Fruit fly (Drosophila melanogaster) whole organism, prepupa: ENCODE data around the gene crc.

ENCODE experiments used
- CG34406 ChIP-seq: fragments of 200-800 bp; sonication (Bioruptor generic); optimal IDR thresholded peaks from 3 replicates; lab custom pipeline; 2016; ENCODE audit warnings: missing biosample characterization, missing genetic modification characterization
- CG3919 ChIP-seq: fragments of 200-800 bp; sonication (Bioruptor generic); optimal IDR thresholded peaks from 3 replicates; lab custom pipeline; 2016; ENCODE audit warnings: missing biosample characterization, missing genetic modification characterization
- CG6808 ChIP-seq: fragments of 200-800 bp; sonication (Bioruptor generic); optimal IDR thresholded peaks from 3 replicates; lab custom pipeline; 2017; ENCODE audit warnings: missing biosample characterization, missing genetic modification characterization, mild to moderate bottlenecking, moderate library complexity, missing genetic modification reagents
- Ets21C ChIP-seq: fragments of 200-800 bp; sonication (Bioruptor generic); optimal IDR thresholded peaks from 3 replicates; lab custom pipeline; 2016; ENCODE audit warnings: missing biosample characterization, missing genetic modification characterization
- svp ChIP-seq: fragments of 200-800 bp; sonication (Bioruptor generic); peaks from one replicate; lab custom pipeline; 2016; ENCODE audit warnings: missing biosample characterization, missing genetic modification characterization

DNA sequence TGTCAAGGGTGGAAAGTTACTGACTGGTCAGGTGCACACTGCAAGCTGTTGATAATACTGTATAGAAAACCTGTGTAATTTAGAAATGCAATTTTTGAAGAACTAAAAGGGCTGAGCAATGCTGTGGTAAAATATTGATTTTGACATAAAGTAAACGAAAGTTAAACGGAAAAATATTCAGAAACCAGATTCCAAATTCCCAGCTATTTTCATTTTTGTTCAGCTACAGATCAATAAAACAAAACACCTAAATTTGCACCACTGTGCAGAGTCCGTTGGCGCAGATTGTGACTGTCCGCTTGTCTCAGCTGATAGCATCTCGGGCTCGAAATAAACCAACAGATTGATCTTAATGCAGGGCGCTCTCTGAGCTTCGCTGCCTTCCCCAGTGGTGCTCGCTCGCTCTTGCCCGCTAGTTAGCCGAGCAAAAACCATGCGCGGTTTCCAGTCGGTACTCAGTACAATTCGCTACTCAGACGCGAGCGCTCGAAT lies 3.3 kb downstream of the crc start, which contains the start of gene CG46314:
- TF ChIP-seq svp (GFP tag; lab: Kevin White, UChicago), result peak; percentile 93
- TF ChIP-seq CG34406, result no peak
- TF ChIP-seq CG3919 (GFP tag; lab: Kevin White, UChicago), result no peak
- peak; percentile 78 for TF ChIP-seq CG6808 (GFP tag; lab: Kevin White, UChicago)
- TF ChIP-seq Ets21C, result peak; percentile 44
